Worm (Caenorhabditis elegans) whole organism, L3 larva: Measurements from ENCODE around the gene srsx-34.

Source experiments
- R02D3.7 ChIP-seq: fragments of 150-350 bp; optimal IDR thresholded peaks from 2 replicates; lab custom pipeline; 2014; ENCODE audit warnings: missing biosample characterization, missing genetic modification characterization
- ZK546.5 ChIP-seq: sonication (generic microtip); optimal IDR thresholded peaks from 2 replicates; lab custom pipeline; 2017; ENCODE audit warnings: missing biosample characterization, missing genetic modification characterization
- ama-1 ChIP-seq: fragments of 150-350 bp; optimal IDR thresholded peaks from 2 replicates; lab custom pipeline; 2018
- ceh-16 ChIP-seq: sonication (generic microtip); optimal IDR thresholded peaks from 2 replicates; lab custom pipeline; 2017; ENCODE audit warnings: missing biosample characterization, missing genetic modification characterization
- ceh-28 ChIP-seq: fragments of 150-350 bp; optimal IDR thresholded peaks from 2 replicates; lab custom pipeline; 2014; ENCODE audit warnings: missing biosample characterization, missing genetic modification reagents, missing genetic modification characterization
- ceh-9 ChIP-seq: sonication (generic microtip); optimal IDR thresholded peaks from 2 replicates; lab custom pipeline; 2018; ENCODE audit warnings: missing biosample characterization, missing genetic modification characterization
- egl-5 ChIP-seq: fragments of 150-350 bp; optimal IDR thresholded peaks from 2 replicates; lab custom pipeline; 2017; ENCODE audit warnings: missing biosample characterization, missing genetic modification reagents, missing genetic modification characterization, inconsistent platforms
- elt-1 ChIP-seq: fragments of 150-350 bp; optimal IDR thresholded peaks from 2 replicates; lab custom pipeline; 2014; ENCODE audit warnings: missing biosample characterization, missing genetic modification characterization
- elt-2 ChIP-seq: sonication (generic microtip); optimal IDR thresholded peaks from 2 replicates; lab custom pipeline; 2016; ENCODE audit warnings: missing genetic modification reagents, mild to moderate bottlenecking, missing genetic modification characterization, missing compliant biosample characterization
- elt-3 ChIP-seq, 3 experiments: fragments of 150-350 bp in 1 of 3; sonication (generic microtip) in 2 of 3; optimal IDR thresholded peaks; 2 replicates in 2 of 3; 4 replicates in 1 of 3; lab custom pipeline; 2014 to 2017; ENCODE audit warnings: missing biosample characterization in 3 of 3, missing genetic modification characterization in 3 of 3
- eor-1 ChIP-seq, 2 experiments: fragments of 150-350 bp; optimal IDR thresholded peaks; 2 replicates each; lab custom pipeline; 2014 to 2018; ENCODE audit warnings: missing biosample characterization in 2 of 2, missing genetic modification characterization in 2 of 2
- fkh-10 ChIP-seq: sonication (generic microtip); optimal IDR thresholded peaks from 2 replicates; lab custom pipeline; 2017; ENCODE audit warnings: missing biosample characterization, missing genetic modification reagents, missing genetic modification characterization
- fkh-2 ChIP-seq: fragments of 150-350 bp; optimal IDR thresholded peaks from 2 replicates; lab custom pipeline; 2014; ENCODE audit warnings: missing biosample characterization, missing genetic modification reagents, missing genetic modification characterization
- fos-1 ChIP-seq: fragments of 150-350 bp; optimal IDR thresholded peaks from 2 replicates; lab custom pipeline; 2014; ENCODE audit warnings: missing biosample characterization, missing genetic modification characterization
- jun-1 ChIP-seq: fragments of 150-350 bp; optimal IDR thresholded peaks from 2 replicates; lab custom pipeline; 2014; ENCODE audit warnings: missing biosample characterization, missing genetic modification reagents, missing genetic modification characterization
- lin-39 ChIP-seq: fragments of 150-350 bp; optimal IDR thresholded peaks from 2 replicates; lab custom pipeline; 2018; ENCODE audit warnings: missing biosample characterization, missing genetic modification reagents, missing genetic modification characterization
- lsy-12 ChIP-seq: sonication (generic microtip); optimal IDR thresholded peaks from 2 replicates; lab custom pipeline; 2016; ENCODE audit warnings: mild to moderate bottlenecking, missing genetic modification characterization, missing compliant biosample characterization
- mdl-1 ChIP-seq: fragments of 150-350 bp; optimal IDR thresholded peaks from 2 replicates; lab custom pipeline; 2014; ENCODE audit warnings: missing biosample characterization, missing genetic modification characterization
- mml-1 ChIP-seq: fragments of 150-350 bp; sonication (generic microtip); optimal IDR thresholded peaks from 3 replicates; lab custom pipeline; 2014; ENCODE audit warnings: missing biosample characterization, missing genetic modification characterization
- nhr-11 ChIP-seq: fragments of 150-350 bp; optimal IDR thresholded peaks from 2 replicates; lab custom pipeline; 2014; ENCODE audit warnings: missing biosample characterization, missing genetic modification characterization
- nhr-12 ChIP-seq: fragments of 150-350 bp; optimal IDR thresholded peaks from 2 replicates; lab custom pipeline; 2014; ENCODE audit warnings: missing biosample characterization, missing genetic modification characterization
- nhr-23 ChIP-seq: fragments of 150-350 bp; optimal IDR thresholded peaks from 2 replicates; lab custom pipeline; 2014; ENCODE audit warnings: missing biosample characterization, missing genetic modification reagents, missing genetic modification characterization
- nhr-237 ChIP-seq: fragments of 150-350 bp; optimal IDR thresholded peaks from 2 replicates; lab custom pipeline; 2014; ENCODE audit warnings: missing biosample characterization, missing genetic modification characterization
- nhr-25 ChIP-seq: sonication (generic microtip); optimal IDR thresholded peaks from 2 replicates; lab custom pipeline; 2017; ENCODE audit warnings: missing biosample characterization, missing genetic modification characterization
- nhr-28 ChIP-seq: fragments of 150-350 bp; optimal IDR thresholded peaks from 2 replicates; lab custom pipeline; 2014; ENCODE audit warnings: missing biosample characterization, missing genetic modification characterization
- nhr-43 ChIP-seq: sonication (generic microtip); optimal IDR thresholded peaks from 2 replicates; lab custom pipeline; 2016; ENCODE audit warnings: mild to moderate bottlenecking, missing genetic modification characterization, missing compliant biosample characterization; ENCODE audit not compliant: poor library complexity, severe bottlenecking
- nhr-67 ChIP-seq: fragments of 150-350 bp; optimal IDR thresholded peaks from 2 replicates; lab custom pipeline; 2014; ENCODE audit warnings: missing biosample characterization, missing genetic modification characterization
- nhr-76 ChIP-seq: fragments of 150-350 bp; sonication (generic microtip); optimal IDR thresholded peaks from 5 replicates; lab custom pipeline; 2014; ENCODE audit warnings: missing biosample characterization, missing genetic modification characterization
- pha-4 ChIP-seq: fragments of 150-350 bp; optimal IDR thresholded peaks from 2 replicates; lab custom pipeline; 2014; ENCODE audit warnings: missing biosample characterization, missing genetic modification reagents, missing genetic modification characterization
- pqm-1 ChIP-seq: fragments of 150-350 bp; optimal IDR thresholded peaks from 2 replicates; lab custom pipeline; 2017; ENCODE audit warnings: missing biosample characterization, missing genetic modification characterization, inconsistent platforms
- sea-2 ChIP-seq: fragments of 150-350 bp; sonication (generic microtip); optimal IDR thresholded peaks from 4 replicates; lab custom pipeline; 2014; ENCODE audit warnings: missing biosample characterization, missing genetic modification reagents, missing genetic modification characterization
- skn-1 ChIP-seq: fragments of 150-350 bp; optimal IDR thresholded peaks from 2 replicates; lab custom pipeline; 2014; ENCODE audit warnings: missing biosample characterization, missing genetic modification characterization
- snpc-4 ChIP-seq: fragments of 150-350 bp; optimal IDR thresholded peaks from 2 replicates; lab custom pipeline; 2014; ENCODE audit warnings: missing biosample characterization, missing genetic modification characterization
- tbx-2 ChIP-seq: sonication (generic microtip); optimal IDR thresholded peaks from 2 replicates; lab custom pipeline; 2016; ENCODE audit warnings: mild to moderate bottlenecking, missing genetic modification characterization, missing compliant biosample characterization
- zag-1 ChIP-seq: fragments of 150-350 bp; optimal IDR thresholded peaks from 2 replicates; lab custom pipeline; 2014; ENCODE audit warnings: missing biosample characterization, missing genetic modification characterization
- ztf-11 ChIP-seq: fragments of 150-350 bp; optimal IDR thresholded peaks from 2 replicates; lab custom pipeline; 2014; ENCODE audit warnings: missing biosample characterization, missing genetic modification characterization

Gene srsx-34

DNA sequence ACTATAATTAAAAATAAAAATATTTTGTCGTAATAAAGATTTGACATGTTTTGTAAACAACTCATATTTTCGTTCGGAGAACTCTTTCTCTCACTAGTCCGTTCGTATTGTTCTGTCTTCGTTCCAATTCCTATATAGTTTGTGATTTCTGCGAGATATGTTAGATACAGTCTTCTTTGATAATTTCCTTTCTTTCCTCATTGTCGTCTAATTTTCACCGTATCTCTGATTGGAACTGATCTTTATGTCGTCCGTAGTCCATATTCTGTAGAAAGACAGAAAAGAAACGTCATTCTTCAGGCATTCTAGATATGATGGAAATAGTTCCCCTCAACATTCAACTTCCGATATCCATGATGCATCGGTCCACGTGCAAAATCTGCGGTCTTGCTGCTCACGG, 9.1 kb downstream of the srsx-34 start, which contains the start of gene nhr-30:
TSS of gene nhr-30 (plus strand) at position 301 of the 400 bp plus-strand sequence.
- TF ChIP-seq mml-1 (tag; lab: Kevin White, UChicago) (no peak), tbx-2 (tag; lab: Kevin White, UChicago) (no peak), lsy-12 (tag; lab: Kevin White, UChicago) (no peak), ceh-9 (tag; lab: Kevin White, UChicago) (no peak), snpc-4 (tag; lab: Kevin White, UChicago) (no peak), egl-5 (tag; lab: Kevin White, UChicago) (no peak), nhr-23 (no peak), nhr-43 (no peak), ceh-28 (tag; lab: Kevin White, UChicago) (no peak)

DNA sequence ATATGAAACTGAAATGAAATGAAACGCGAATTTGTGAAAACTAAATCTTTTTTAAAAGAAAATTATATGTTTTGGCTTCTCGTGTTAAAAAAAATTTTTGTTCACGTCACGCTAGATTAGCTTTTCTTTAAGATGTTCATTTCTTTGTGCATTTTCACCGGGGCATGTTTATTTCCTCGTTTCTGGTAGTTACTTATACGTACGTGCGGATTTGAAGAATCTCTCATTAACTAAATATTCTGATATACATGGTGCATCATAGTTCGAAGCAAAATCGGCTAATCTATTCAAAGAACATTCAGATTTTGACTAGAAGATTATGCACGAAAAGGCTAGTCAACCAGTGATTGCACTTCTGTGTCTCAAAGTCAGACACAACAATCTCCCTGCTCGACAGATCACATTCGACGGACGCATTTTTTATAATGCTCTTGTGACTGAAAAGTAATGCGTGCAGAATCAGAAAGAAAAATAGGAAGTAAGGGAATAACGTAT, 11.8 kb downstream of the srsx-34 start, which contains the start of gene C25E10.17:
TSS of gene C25E10.17 (minus strand) at position 51 of the 495 bp plus-strand sequence.
- peak; percentile 23 for TF ChIP-seq nhr-11 (tag; lab: Kevin White, UChicago)
- no peak for TF ChIP-seq skn-1 (tag; lab: Kevin White, UChicago)

DNA sequence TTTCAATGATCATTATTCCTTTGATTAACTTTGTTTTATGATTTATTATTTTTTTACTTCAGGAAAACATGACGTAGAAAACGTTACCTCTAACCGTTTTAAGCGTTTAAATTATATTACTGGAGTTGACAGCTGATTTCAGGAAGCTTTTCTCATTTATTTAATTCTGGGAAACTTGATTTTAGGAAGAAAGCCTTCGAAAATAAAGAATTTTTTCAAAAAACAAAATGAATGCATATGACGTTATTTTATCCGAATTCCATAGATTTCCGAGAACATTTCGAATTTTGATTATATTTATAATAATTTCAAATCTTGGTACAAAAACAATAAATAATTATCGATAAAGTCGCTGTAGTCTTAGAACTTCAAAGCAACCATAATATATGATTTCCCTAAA, 13.5 kb downstream of the srsx-34 start:
- no peak for TF ChIP-seq elt-2 (tag; lab: Kevin White, UChicago)
- no peak for TF ChIP-seq fos-1 (tag; lab: Kevin White, UChicago)
- no peak for TF ChIP-seq R02D3.7 (tag; lab: Kevin White, UChicago)
- no peak for TF ChIP-seq eor-1 (tag; optimal IDR thresholded peaks at IDR 0.05; lab: Kevin White, UChicago)
- no peak for TF ChIP-seq lsy-12 (tag; lab: Kevin White, UChicago)

DNA sequence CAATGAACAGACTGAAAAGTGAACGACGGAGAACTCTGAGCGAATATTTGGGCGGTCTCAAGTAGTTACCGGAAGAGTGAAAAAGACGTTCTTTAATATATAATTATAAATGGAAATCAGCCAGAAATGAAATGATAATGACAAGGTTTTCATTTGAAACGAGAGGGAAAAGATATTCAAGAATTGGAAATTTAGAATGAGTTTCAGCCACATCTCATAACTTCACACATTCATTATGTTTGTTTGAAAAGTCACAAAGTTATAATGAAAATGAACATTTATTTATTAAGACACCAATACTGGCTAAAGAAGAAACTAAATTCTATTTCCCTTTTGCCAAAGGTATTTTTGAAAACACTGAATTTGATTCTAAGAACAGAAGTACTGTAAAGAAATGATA, 15.3 kb downstream of the srsx-34 start, which contains the start of gene C25E10.7:
TSS of gene C25E10.7 (minus strand) at position 101 of the 400 bp plus-strand sequence.
- TF ChIP-seq sea-2 (GFP tag; lab: Kevin White, UChicago) (no peak), jun-1 (no peak), zag-1 (tag; lab: Kevin White, UChicago) (no peak), mdl-1 (tag; lab: Kevin White, UChicago) (no peak), nhr-11 (tag; lab: Kevin White, UChicago) (no peak), snpc-4 (tag; lab: Kevin White, UChicago) (no peak), pha-4 (tag; lab: Kevin White, UChicago) (no peak), nhr-28 (no peak), fkh-10 (GFP tag; lab: Kevin White, UChicago) (no peak), nhr-25 (tag; lab: Kevin White, UChicago) (no peak), nhr-43 (no peak), fkh-2 (tag; lab: Kevin White, UChicago) (no peak), lsy-12 (tag; lab: Kevin White, UChicago) (no peak), ztf-11 (tag; lab: Kevin White, UChicago) (no peak), nhr-67 (tag; lab: Kevin White, UChicago) (no peak), nhr-237 (tag; lab: Kevin White, UChicago) (no peak)
- TF ChIP-seq, all 47 proteins: peak for 0

DNA sequence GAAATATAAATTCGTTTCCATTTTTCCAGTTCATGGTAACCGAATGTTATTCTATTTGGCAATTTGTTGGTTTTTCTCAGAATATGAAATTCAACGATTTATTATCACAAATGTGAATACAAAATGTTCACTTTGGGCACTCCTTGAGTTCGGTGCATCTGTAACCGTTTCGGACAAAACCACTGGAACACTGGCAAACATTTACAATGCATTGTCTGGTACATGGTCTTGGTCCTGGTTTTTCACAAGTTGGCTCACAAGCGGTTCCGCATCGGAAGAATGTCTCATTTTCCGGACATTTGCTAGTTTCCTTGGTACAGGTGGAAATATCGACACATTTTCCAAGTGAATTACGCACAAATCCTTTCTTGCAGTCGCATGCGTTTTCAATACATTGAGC, 17.4 kb downstream of the srsx-34 start:
- TF ChIP-seq ZK546.5 (tag; lab: Kevin White, UChicago), result no peak
- TF ChIP-seq ztf-11 (tag; lab: Kevin White, UChicago), result no peak
- TF ChIP-seq eor-1 (tag; optimal IDR thresholded peaks at IDR 0.05; lab: Kevin White, UChicago), result no peak
- no peak for TF ChIP-seq mml-1 (tag; lab: Kevin White, UChicago)

DNA sequence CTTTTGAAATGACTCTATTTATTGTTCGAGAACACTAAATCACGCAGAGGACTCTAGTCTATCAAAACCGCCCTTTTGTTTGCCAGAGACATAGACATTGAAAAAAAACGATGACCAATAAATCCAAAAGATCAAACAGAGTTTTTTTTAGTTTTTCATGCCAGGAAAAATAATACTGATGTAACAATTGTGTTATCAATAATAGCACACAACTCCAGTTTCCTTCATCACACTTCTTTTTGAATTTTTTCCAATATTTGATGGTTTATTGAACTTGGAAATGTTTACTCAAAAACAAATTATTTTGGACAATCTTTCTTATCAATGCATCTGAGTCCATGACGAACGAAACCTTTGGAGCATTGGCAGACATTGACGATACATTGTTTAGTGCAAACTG, 18.2 kb downstream of the srsx-34 start, which contains the start of gene C25E10.8:
TSS of gene C25E10.8 (minus strand) at position 101 of the 400 bp plus-strand sequence.
- no peak for TF ChIP-seq ztf-11 (tag; lab: Kevin White, UChicago)
- TF ChIP-seq ZK546.5 (tag; lab: Kevin White, UChicago), result no peak
- no peak for TF ChIP-seq tbx-2 (tag; lab: Kevin White, UChicago)
- no peak for TF ChIP-seq elt-1 (tag; lab: Kevin White, UChicago)
- no peak for TF ChIP-seq ama-1 (lab: Kevin White, UChicago)
- TF ChIP-seq lin-39, result no peak
- TF ChIP-seq fkh-2 (tag; lab: Kevin White, UChicago), result no peak
- no peak for TF ChIP-seq elt-3 (tag; optimal IDR thresholded peaks at IDR 0.05; lab: Kevin White, UChicago)
- no peak for TF ChIP-seq nhr-43
- TF ChIP-seq nhr-12 (tag; lab: Kevin White, UChicago), result no peak
- TF ChIP-seq sea-2 (GFP tag; lab: Kevin White, UChicago), result no peak
- TF ChIP-seq lsy-12 (tag; lab: Kevin White, UChicago), result no peak
- TF ChIP-seq ceh-16 (tag; lab: Kevin White, UChicago), result no peak
- TF ChIP-seq pha-4 (tag; lab: Kevin White, UChicago), result no peak
- TF ChIP-seq pqm-1 (tag; lab: Kevin White, UChicago), result no peak
- TF ChIP-seq R02D3.7 (tag; lab: Kevin White, UChicago), result no peak
- TF ChIP-seq egl-5 (tag; lab: Kevin White, UChicago), result no peak
- no peak for TF ChIP-seq mml-1 (tag; lab: Kevin White, UChicago)
- no peak for TF ChIP-seq nhr-11 (tag; lab: Kevin White, UChicago)
- TF ChIP-seq nhr-76 (tag; lab: Kevin White, UChicago), result no peak
- TF ChIP-seq, all 47 proteins: peak for 0
